Worm (Caenorhabditis elegans): ENCODE data around the gene srsx-28.

- TF ChIP-seq T22C8.4 (GFP tag; IDR thresholded peaks at IDR 0.05) (no peak), flt-1 (GFP tag; IDR thresholded peaks at IDR 0.05) (no peak), med-1 (GFP tag; optimal IDR thresholded peaks at IDR 0.05; ENCODE audit: insufficient read depth) (no peak), cog-1 (tag; optimal IDR thresholded peaks at IDR 0.05) (no peak)
These were observed 5.6 kb upstream of the srsx-28 start for ce11 chrV:10146787-10147186.
